Worm (Caenorhabditis elegans): Measurements from ENCODE around the gene mip-2.

DNA sequence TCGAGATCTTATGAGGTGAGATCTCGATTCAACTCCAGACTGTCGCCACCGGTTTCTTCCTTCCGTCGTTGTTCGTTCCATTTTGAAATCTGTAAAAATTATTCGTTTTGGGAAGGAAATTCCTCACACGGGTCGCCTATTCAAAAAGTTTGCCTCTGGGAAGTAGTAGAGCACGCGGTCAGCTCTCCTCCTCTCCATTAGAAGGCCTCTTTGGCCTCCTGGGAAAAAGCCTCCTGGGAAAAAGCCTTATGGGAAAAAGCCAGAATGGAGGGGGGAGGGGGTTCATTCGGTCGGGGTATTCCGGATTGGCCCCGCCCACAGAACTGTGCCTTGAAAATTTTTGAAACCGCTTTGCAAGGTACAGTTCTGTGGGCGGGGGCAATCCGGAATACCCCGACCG lies 24.1 kb downstream of the mip-2 start:
- no peak for TF ChIP-seq B0310.2 (tag; optimal IDR thresholded peaks at IDR 0.05)
- TF ChIP-seq ceh-13 (GFP tag; optimal IDR thresholded peaks at IDR 0.05): no peak
- no peak for TF ChIP-seq flt-1 (GFP tag; IDR thresholded peaks at IDR 0.05)
- no peak for TF ChIP-seq ceh-36 (tag; optimal IDR thresholded peaks at IDR 0.05)
- TF ChIP-seq ama-1 (optimal IDR thresholded peaks at IDR 0.05): no peak
- TF ChIP-seq pes-1 (GFP tag; IDR thresholded peaks at IDR 0.05): peak; percentile 44; the same call in 1 of the 2 replicates
- TF ChIP-seq sea-1 (GFP tag; conservative IDR thresholded peaks at IDR 0.05): no peak
- TF ChIP-seq scrt-1 (GFP tag; IDR thresholded peaks at IDR 0.05): no peak
- TF ChIP-seq tbx-37 (GFP tag; conservative IDR thresholded peaks at IDR 0.05): no peak

Data from whole organism, early embryonic.